Fruit fly (Drosophila melanogaster) whole organism, prepupa: ENCODE results near the gene Blos2.

Experiments used
- CG34406 ChIP-seq: fragments of 200-800 bp; sonication (Bioruptor generic); optimal IDR thresholded peaks from 3 replicates; lab custom pipeline; 2016; ENCODE audit warnings: missing biosample characterization, missing genetic modification characterization
- CG6808 ChIP-seq: fragments of 200-800 bp; sonication (Bioruptor generic); optimal IDR thresholded peaks from 3 replicates; lab custom pipeline; 2017; ENCODE audit warnings: missing biosample characterization, missing genetic modification characterization, mild to moderate bottlenecking, moderate library complexity, missing genetic modification reagents
- Hr4 ChIP-seq: fragments of 200-800 bp; sonication (Bioruptor generic); optimal IDR thresholded peaks from 3 replicates; lab custom pipeline; 2016; ENCODE audit warnings: missing biosample characterization, missing genetic modification characterization
- Lpt ChIP-seq: fragments of 200-800 bp; sonication (Bioruptor generic); optimal IDR thresholded peaks from 3 replicates; lab custom pipeline; 2016; ENCODE audit warnings: missing biosample characterization, missing genetic modification characterization
- Met ChIP-seq: fragments of 200-800 bp; sonication (Bioruptor generic); optimal IDR thresholded peaks from 3 replicates; lab custom pipeline; 2016; ENCODE audit warnings: missing biosample characterization, missing genetic modification characterization
- achi ChIP-seq: fragments of 200-800 bp; sonication (Bioruptor generic); optimal IDR thresholded peaks from 3 replicates; lab custom pipeline; 2016; ENCODE audit warnings: missing biosample characterization, missing genetic modification characterization
- fd85E ChIP-seq: fragments of 200-800 bp; sonication (Bioruptor generic); optimal IDR thresholded peaks from 3 replicates; lab custom pipeline; 2016; ENCODE audit warnings: missing biosample characterization, missing genetic modification characterization
- lz ChIP-seq: fragments of 200-800 bp; sonication (Bioruptor generic); optimal IDR thresholded peaks from 3 replicates; lab custom pipeline; 2016; ENCODE audit warnings: missing biosample characterization, missing genetic modification characterization

dm6 chr3L:11023235-11023634, 38.1 kb upstream of the Blos2 start, which contains the start of gene Fad2:
- no peak for TF ChIP-seq CG34406 (GFP tag; lab: Kevin White, UChicago)
- no peak for TF ChIP-seq Hr4 (GFP tag; lab: Kevin White, UChicago)
- TF ChIP-seq Met (GFP tag; lab: Kevin White, UChicago): no peak
- TF ChIP-seq achi: no peak
- TF ChIP-seq fd85E (GFP tag; lab: Kevin White, UChicago): no peak
- no peak for TF ChIP-seq Lpt (GFP tag; lab: Kevin White, UChicago)
- TF ChIP-seq lz (GFP tag; lab: Kevin White, UChicago): no peak
- TF ChIP-seq CG6808 (GFP tag; lab: Kevin White, UChicago): no peak
